Worm (Caenorhabditis elegans): Measurements from ENCODE around the gene Y116F11B.17.

Y116F11B.17 gene

DNA sequence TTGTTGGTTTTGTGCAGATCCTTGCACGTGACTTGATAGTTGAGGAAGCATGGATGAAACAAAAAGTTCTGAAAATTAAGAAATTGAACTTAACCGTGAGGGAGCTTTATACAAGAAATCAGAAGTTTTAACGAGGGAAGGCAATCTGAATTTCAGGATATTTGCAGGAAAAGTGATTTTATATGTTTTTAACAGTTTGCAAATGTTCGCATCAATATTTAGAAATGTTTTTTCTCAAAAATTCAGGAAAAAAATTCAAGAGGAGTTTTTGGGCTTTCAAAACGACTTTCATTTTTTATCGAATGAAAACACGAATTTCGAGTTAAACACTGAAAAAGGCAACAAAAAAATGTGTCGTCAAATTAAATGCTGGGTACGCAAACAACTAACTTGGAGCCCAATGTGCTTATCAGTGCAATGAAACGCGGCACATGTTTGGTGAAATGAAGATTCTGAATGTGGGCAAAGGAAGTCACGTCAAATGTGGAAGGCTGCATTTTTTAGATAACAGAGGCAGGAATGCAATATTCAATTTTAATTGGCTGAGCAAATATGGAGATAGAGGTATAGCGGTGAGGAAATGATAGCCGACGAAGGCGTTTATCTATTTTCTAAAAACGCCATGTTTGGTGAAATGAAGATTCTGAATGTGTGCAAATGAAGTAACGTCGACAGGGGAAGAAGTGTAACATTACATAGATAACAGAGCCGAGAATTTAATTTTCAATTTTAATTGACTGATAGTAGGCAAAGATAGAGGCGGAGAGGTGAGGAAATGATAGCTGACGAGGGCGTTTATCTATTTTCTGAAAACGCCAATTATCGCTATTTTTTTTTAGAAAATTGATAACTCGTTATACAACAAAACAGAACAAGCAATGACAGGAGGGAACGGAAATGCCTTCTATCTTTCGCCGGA is 24.2 kb upstream of the Y116F11B.17 start, which contains the start of gene Y116F11B.6 (continued):
- no peak for TF ChIP-seq lir-3 (tag; optimal IDR thresholded peaks at IDR 0.05)
- no peak for TF ChIP-seq nhr-6 (tag; optimal IDR thresholded peaks at IDR 0.05)
- TF ChIP-seq nhr-77 (tag; optimal IDR thresholded peaks at IDR 0.05): no peak
- no peak for TF ChIP-seq aly-2 (tag; optimal IDR thresholded peaks at IDR 0.05)
- TF ChIP-seq lin-13 (GFP tag; optimal IDR thresholded peaks at IDR 0.05): no peak
- no peak for TF ChIP-seq saeg-2 (GFP tag; IDR thresholded peaks at IDR 0.05)
- no peak for TF ChIP-seq madf-9 (GFP tag; conservative IDR thresholded peaks at IDR 0.05)
- TF ChIP-seq D1046.2 (GFP tag; IDR thresholded peaks at IDR 0.05): no peak
- TF ChIP-seq zag-1 (tag; optimal IDR thresholded peaks at IDR 0.05): no peak
- no peak for TF ChIP-seq Y5F2A.4 (GFP tag; optimal IDR thresholded peaks at IDR 0.05)
- TF ChIP-seq mxl-2 (GFP tag; conservative IDR thresholded peaks at IDR 0.05): no peak
- TF ChIP-seq snpc-4 (tag; optimal IDR thresholded peaks at IDR 0.05): no peak
- TF ChIP-seq hif-1 (tag; optimal IDR thresholded peaks at IDR 0.05): no peak
- no peak for TF ChIP-seq F26F4.8 (GFP tag; conservative IDR thresholded peaks at IDR 0.05)
- TF ChIP-seq aha-1 (tag): peak; percentile 41
- no peak for TF ChIP-seq dmd-9 (GFP tag; IDR thresholded peaks at IDR 0.05)
- no peak for TF ChIP-seq Y75B8A.6 (GFP tag; IDR thresholded peaks at IDR 0.05)
- TF ChIP-seq unc-62 (GFP tag; optimal IDR thresholded peaks at IDR 0.05 in 1 of 2): no peak
- TF ChIP-seq unc-62 (tag; optimal IDR thresholded peaks at IDR 0.05): no peak
- no peak for TF ChIP-seq daf-12 (tag; optimal IDR thresholded peaks at IDR 0.05)
- TF ChIP-seq sdz-12 (GFP tag; optimal IDR thresholded peaks at IDR 0.05): no peak

DNA sequence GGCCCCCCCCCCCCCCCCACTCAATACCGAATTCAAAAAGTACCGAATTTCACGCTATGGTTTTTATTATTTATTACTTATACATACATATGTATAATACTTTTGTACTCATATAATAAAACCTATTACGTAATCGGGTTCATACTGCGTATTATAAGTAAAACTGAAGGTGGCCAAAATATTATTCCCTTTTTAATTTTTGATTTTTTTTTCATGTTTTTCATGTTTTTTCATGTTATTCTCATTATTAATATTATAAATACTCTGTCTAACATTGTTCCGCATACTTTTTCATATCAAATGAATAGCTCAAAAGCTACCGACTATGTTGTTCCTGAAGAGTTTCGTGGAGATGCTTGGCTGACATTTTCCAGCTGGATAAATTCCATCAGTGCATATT is 14.1 kb upstream of the Y116F11B.17 start, which contains the start of gene srw-38:
TSS of gene srw-38 (plus strand) at position 301 of the 400 bp plus-strand sequence.
- no peak for TF ChIP-seq nhr-42 (GFP tag; IDR thresholded peaks at IDR 0.05)
- TF ChIP-seq dpl-1 (GFP tag; optimal IDR thresholded peaks at IDR 0.05): no peak
- no peak for TF ChIP-seq madf-5 (GFP tag; IDR thresholded peaks at IDR 0.05)
- no peak for TF ChIP-seq daf-16 (GFP tag; optimal IDR thresholded peaks at IDR 0.05)
- TF ChIP-seq daf-16 (tag; optimal IDR thresholded peaks at IDR 0.05): no peak
- TF ChIP-seq php-3 (GFP tag; IDR thresholded peaks at IDR 0.05): no peak
- TF ChIP-seq lsy-2 (tag; optimal IDR thresholded peaks at IDR 0.05): no peak

DNA sequence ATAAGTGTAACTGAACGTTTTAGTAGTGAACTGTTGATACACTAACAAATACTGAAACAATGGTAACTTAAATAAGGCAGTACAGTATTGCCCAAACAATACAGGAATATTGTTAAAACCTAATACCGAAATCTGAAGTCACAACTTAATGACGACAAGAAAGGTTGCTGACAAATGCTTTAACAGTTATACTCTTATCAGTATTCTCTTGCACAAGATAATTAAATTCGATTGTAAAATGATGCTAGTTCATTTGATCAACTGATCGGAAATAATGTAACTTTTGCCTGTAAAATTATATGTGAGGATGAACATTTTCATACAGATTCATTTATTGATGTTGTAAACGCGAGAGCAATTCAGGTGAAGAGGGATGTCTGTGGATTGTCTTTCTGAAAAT is 9.6 kb upstream of the Y116F11B.17 start:
- TF ChIP-seq nhr-237 (tag; optimal IDR thresholded peaks at IDR 0.05) (no peak), unc-62 (GFP tag; optimal IDR thresholded peaks at IDR 0.05 in 1 of 2) (peak in 1 of 2 experiments; percentile 71), unc-62 (tag; optimal IDR thresholded peaks at IDR 0.05) (no peak), F44E2.7 (GFP tag; IDR thresholded peaks at IDR 0.05) (no peak), pqm-1 (tag; optimal IDR thresholded peaks at IDR 0.05) (peak; percentile 58), lin-15B (tag; optimal IDR thresholded peaks at IDR 0.05) (no peak)

DNA sequence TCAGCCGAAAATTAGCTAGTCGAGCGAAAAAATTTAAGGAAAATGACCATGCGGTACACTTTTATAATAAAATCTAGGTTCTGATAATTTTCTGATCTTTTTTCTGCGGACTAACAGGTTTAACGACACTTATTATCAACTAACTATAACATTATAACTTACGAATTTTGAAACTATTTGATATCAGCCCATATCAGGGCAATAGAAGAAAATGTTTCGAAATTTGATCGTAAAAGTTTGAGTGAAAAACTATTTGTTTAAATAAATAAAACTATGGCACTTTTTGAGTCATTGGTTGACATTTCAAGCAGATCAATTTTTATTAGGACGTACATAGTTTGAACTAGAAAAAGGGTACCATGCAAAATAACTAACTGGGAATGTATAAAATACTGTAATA is 8.8 kb upstream of the Y116F11B.17 start, which contains the start of gene pcp-4:
TSS of gene pcp-4 (minus strand) at position 197 of the 400 bp plus-strand sequence.
- TF ChIP-seq madf-9 (GFP tag; conservative IDR thresholded peaks at IDR 0.05) (no peak), D1046.2 (GFP tag; IDR thresholded peaks at IDR 0.05) (no peak), fos-1 (tag; optimal IDR thresholded peaks at IDR 0.05) (no peak), ceh-62 (tag; optimal IDR thresholded peaks at IDR 0.05) (no peak), dmd-9 (GFP tag; IDR thresholded peaks at IDR 0.05) (no peak), set-16 (GFP tag; IDR thresholded peaks at IDR 0.05) (no peak), cey-2 (tag; optimal IDR thresholded peaks at IDR 0.05; ENCODE audit: borderline replicate concordance, insufficient read depth) (no peak), R02D3.7 (tag; optimal IDR thresholded peaks at IDR 0.05) (no peak), dmd-6 (GFP tag; IDR thresholded peaks at IDR 0.05) (peak; percentile 12; the same call in 1 of the 2 replicates), pqm-1 (tag; optimal IDR thresholded peaks at IDR 0.05) (peak; percentile 57), T26A8.4 (GFP tag; IDR thresholded peaks at IDR 0.05) (no peak), pha-4 (GFP tag; IDR thresholded peaks at IDR 0.05) (no peak), pha-4 (tag; optimal IDR thresholded peaks at IDR 0.05) (no peak), ceh-44 (GFP tag; IDR thresholded peaks at IDR 0.05) (no peak), lin-29 (GFP tag; IDR thresholded peaks at IDR 0.05) (no peak), php-3 (GFP tag; IDR thresholded peaks at IDR 0.05) (peak; percentile 83; the same call in 1 of the 2 replicates), nhr-102 (tag; optimal IDR thresholded peaks at IDR 0.05) (no peak)
